Fruit fly (Drosophila melanogaster) whole organism, adult: Measurements from ENCODE around the gene RpL10Ab.

Source experiments
- Crg-1 ChIP-seq: fragments of 200-800 bp; sonication (Bioruptor generic); optimal IDR thresholded peaks from 2 replicates; lab custom pipeline; 2016; ENCODE audit warnings: missing biosample characterization, missing genetic modification characterization
- cic ChIP-seq: fragments of 200-800 bp; sonication (Bioruptor generic); optimal IDR thresholded peaks from 2 replicates; lab custom pipeline; 2017; ENCODE audit warnings: missing biosample characterization, mild to moderate bottlenecking, missing genetic modification characterization, moderate library complexity
- cnc ChIP-seq, 2 experiments: fragments of >200 bp; optimal IDR thresholded peaks; 2 replicates each; lab custom pipeline; 2017
- pad ChIP-seq: fragments of 200-800 bp; sonication (Bioruptor generic); optimal IDR thresholded peaks from 3 replicates; lab custom pipeline; 2017; ENCODE audit warnings: missing biosample characterization, missing genetic modification characterization, mild to moderate bottlenecking, moderate library complexity, missing genetic modification reagents
- tj ChIP-seq: fragments of 200-800 bp; sonication (Bioruptor generic); optimal IDR thresholded peaks from 3 replicates; lab custom pipeline; 2017; ENCODE audit warnings: missing biosample characterization, mild to moderate bottlenecking, missing genetic modification characterization, moderate library complexity

dm6 chr3L:11862266-11862665, 39.6 kb downstream of the RpL10Ab start:
- TF ChIP-seq pad (GFP tag; lab: Kevin White, UChicago) (no peak), cnc (optimal IDR thresholded peaks at IDR 0.05; lab: Kevin White, UChicago) (no peak), Crg-1 (GFP tag; lab: Kevin White, UChicago) (no peak), tj (GFP tag; lab: Kevin White, UChicago) (no peak), cic (GFP tag; lab: Kevin White, UChicago) (no peak)
